Worm (Caenorhabditis elegans): ENCODE results near the gene Y37H2A.14.

Gene Y37H2A.14

DNA sequence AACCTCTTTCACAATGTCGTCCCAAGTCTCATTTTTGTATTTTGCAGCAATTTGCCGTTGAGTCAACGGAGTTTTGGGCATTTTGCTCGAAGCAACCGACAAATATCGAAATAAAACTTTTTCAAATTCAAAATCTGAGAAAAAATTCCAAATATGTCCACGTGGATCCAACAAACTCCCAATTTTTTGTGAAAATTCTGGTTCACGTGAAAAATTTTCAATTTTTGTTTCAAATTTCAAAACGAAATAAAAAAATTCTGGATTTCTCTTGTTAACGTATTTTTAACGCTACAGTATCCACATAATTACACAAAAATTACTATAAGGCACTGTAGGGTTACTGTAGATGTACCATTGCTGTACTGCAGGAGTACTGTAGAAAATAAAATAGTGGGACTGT is 17.7 kb downstream of the Y37H2A.14 start, which contains the start of gene C14A6.13:
Gene C14A6.13, minus strand, starts transcription at position 101 of the 400 bp plus-strand sequence.
- TF ChIP-seq nhr-67 (tag; optimal IDR thresholded peaks at IDR 0.05), result no peak
- TF ChIP-seq ceh-9 (tag; optimal IDR thresholded peaks at IDR 0.05), result no peak

DNA sequence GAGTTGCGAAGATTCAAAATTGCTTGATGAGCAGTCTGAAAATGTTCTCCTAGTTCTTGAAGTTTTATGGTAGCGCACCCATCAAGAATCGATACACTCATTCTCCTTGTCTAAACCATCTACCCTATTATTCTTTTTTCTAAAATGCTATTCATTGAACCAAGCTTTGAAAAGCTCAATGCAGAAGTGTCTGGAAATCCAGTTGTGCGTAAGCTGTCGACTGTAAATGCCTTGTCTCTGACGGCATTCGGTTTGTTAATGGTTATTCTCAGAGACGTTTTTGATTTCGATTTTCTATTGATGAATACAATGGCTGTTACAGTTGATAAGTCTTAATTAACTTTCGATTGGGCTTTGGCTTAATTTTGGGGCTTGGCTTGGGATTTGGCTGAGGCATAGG is 19.0 kb downstream of the Y37H2A.14 start, which contains the start of gene C14A6.12:
Gene C14A6.12, minus strand, starts transcription at position 101 of the 400 bp plus-strand sequence.
- no peak for TF ChIP-seq hmg-11 (tag; optimal IDR thresholded peaks at IDR 0.05)

DNA sequence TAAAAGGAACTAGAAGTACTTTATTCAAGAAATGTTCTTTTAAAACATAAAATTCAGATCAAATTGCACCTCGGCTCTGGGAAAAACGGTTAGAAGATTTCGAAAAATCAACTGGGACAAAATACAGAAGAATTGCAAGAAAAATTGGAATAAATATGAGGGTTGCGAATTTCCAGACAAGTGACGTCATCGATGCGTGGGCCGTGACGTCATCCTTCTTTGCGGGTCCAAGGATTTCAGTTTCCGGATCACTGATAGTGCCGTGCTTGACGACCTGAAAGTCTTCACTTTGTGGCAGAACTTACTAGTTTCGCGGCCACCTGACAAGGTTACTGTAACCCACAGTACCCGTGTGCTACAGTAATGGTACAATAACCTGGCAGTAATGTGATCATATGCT is 19.9 kb downstream of the Y37H2A.14 start:
- no peak for TF ChIP-seq nhr-76 (tag; optimal IDR thresholded peaks at IDR 0.05)
- no peak for TF ChIP-seq eor-1 (tag; optimal IDR thresholded peaks at IDR 0.05)
- no peak for TF ChIP-seq nhr-77 (tag; optimal IDR thresholded peaks at IDR 0.05)
- no peak for TF ChIP-seq snpc-4 (tag; optimal IDR thresholded peaks at IDR 0.05)
- no peak for TF ChIP-seq ama-1 (optimal IDR thresholded peaks at IDR 0.05)
- no peak for TF ChIP-seq ztf-11 (tag; optimal IDR thresholded peaks at IDR 0.05)
- no peak for TF ChIP-seq hmg-11 (tag; optimal IDR thresholded peaks at IDR 0.05)
- no peak for TF ChIP-seq daf-12 (tag; optimal IDR thresholded peaks at IDR 0.05)

DNA sequence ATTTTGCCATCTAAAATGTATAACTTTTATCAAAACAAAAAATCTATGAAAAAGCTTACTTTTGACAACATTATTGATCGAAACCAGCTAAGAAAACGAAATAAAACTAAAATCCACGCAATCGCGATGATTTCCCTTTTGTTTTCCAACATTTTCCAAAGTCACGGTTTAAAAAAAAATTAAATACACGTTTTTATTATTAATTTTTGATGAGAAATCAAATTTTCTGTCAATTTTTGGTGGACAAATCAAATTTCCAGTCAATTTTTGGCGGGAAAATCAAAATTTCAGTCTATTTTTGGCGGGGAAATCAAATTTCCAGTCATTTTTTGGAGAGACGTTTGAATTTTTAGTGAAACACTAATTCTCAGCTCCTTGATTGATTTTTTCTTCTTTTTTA is 21.2 kb downstream of the Y37H2A.14 start, which contains the start of gene C14A6.5:
Gene C14A6.5, minus strand, starts transcription at position 101 of the 400 bp plus-strand sequence.
- TF ChIP-seq pha-4 (tag; optimal IDR thresholded peaks at IDR 0.05), result no peak
- no peak for TF ChIP-seq nhr-76 (tag; optimal IDR thresholded peaks at IDR 0.05)
- TF ChIP-seq sea-2 (GFP tag; optimal IDR thresholded peaks at IDR 0.05), result no peak
- no peak for TF ChIP-seq nhr-237 (tag; optimal IDR thresholded peaks at IDR 0.05)
- TF ChIP-seq snpc-4 (tag; optimal IDR thresholded peaks at IDR 0.05), result no peak
- no peak for TF ChIP-seq unc-62 (GFP tag; optimal IDR thresholded peaks at IDR 0.05)

DNA sequence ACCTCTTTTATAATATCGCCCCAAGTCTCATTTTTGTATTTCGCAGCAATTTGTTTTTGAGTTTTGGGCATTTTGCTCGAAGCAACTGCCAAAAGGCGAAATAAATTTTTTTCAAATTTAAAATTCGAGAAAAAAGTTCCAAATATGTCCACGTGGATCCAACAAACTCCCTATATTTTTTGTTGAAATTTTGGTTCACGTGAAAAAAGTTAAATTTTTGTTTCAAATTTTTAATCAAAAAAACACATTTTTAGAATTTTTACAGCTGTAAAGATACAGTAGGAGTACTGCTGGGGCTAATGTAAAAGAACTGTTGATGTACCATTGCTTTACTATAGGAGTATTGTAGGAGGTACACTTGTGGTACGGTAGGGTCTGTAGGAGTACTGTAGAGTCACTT is 23.6 kb downstream of the Y37H2A.14 start, which contains the start of gene C14A6.6:
Gene C14A6.6, minus strand, starts transcription at position 101 of the 400 bp plus-strand sequence.
- no peak for TF ChIP-seq elt-3 (tag; optimal IDR thresholded peaks at IDR 0.05)

DNA sequence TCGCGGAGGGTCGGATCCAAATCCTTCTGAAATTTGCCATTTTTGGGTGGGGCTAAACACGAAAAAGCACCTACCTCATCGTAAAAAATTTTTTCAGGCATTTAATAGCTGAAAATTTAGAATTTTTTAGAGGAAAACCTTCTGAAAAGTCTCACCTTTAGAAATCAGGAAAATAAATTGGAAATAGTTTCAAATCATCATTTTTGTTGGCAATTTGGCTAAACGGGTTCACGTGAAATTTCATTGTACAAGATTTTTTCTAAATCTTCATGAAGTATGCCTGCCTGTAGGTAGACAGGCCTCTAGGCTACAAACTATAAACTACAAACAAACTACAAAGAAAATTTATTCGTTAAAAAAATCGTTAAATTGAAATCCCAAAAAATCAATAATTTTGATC is 24.7 kb downstream of the Y37H2A.14 start, which contains the start of gene C14A6.7:
Gene C14A6.7, minus strand, starts transcription at position 101 of the 400 bp plus-strand sequence.
- TF ChIP-seq nhr-23 (tag; optimal IDR thresholded peaks at IDR 0.05), result no peak
- no peak for TF ChIP-seq pha-4 (tag; optimal IDR thresholded peaks at IDR 0.05)
- TF ChIP-seq sea-2 (GFP tag; optimal IDR thresholded peaks at IDR 0.05), result no peak
- TF ChIP-seq lin-15B (tag; optimal IDR thresholded peaks at IDR 0.05), result no peak
- TF ChIP-seq nhr-77 (tag; optimal IDR thresholded peaks at IDR 0.05), result no peak
- no peak for TF ChIP-seq daf-12 (tag; optimal IDR thresholded peaks at IDR 0.05)
- TF ChIP-seq nhr-25 (tag; optimal IDR thresholded peaks at IDR 0.05), result no peak
- TF ChIP-seq nhr-67 (tag; optimal IDR thresholded peaks at IDR 0.05), result no peak
- TF ChIP-seq elt-2 (tag; optimal IDR thresholded peaks at IDR 0.05), result no peak
- no peak for TF ChIP-seq nfya-1 (tag; optimal IDR thresholded peaks at IDR 0.05; ENCODE audit: insufficient read depth)
- no peak for TF ChIP-seq ceh-9 (tag; optimal IDR thresholded peaks at IDR 0.05)
- no peak for TF ChIP-seq mdl-1 (tag; optimal IDR thresholded peaks at IDR 0.05)
- no peak for TF ChIP-seq R02D3.7 (tag; optimal IDR thresholded peaks at IDR 0.05)
- TF ChIP-seq nhr-28 (tag; optimal IDR thresholded peaks at IDR 0.05), result no peak
- no peak for TF ChIP-seq hmg-11 (tag; optimal IDR thresholded peaks at IDR 0.05)
- no peak for TF ChIP-seq jun-1 (tag; optimal IDR thresholded peaks at IDR 0.05)
- TF ChIP-seq unc-62 (GFP tag; optimal IDR thresholded peaks at IDR 0.05), result no peak
- no peak for TF ChIP-seq mml-1 (tag; optimal IDR thresholded peaks at IDR 0.05)
- no peak for TF ChIP-seq ztf-11 (tag; optimal IDR thresholded peaks at IDR 0.05)
- no peak for TF ChIP-seq skn-1 (tag; optimal IDR thresholded peaks at IDR 0.05)

DNA sequence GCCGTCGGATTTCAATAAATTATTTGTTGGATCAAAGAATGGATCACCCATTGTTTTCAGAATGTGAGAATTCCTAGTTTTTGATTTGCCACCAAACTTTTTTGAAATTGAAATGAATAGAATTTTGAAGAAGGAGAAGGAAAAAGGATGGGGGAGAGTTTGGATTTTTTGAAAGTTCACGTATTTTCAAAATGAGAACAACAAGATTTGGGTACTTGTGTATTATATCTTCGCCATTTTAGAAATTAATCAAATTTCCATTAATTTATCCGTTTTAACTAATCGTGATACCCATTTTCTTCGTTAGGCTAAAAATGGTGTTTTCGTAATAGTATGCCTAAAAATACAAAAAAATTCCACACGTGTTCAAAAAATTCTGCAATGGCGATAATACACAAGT is 28.0 kb downstream of the Y37H2A.14 start, which contains the start of gene C14A6.8:
Gene C14A6.8, minus strand, starts transcription at position 101 of the 400 bp plus-strand sequence.
- no peak for TF ChIP-seq lin-15B (tag; optimal IDR thresholded peaks at IDR 0.05)
- no peak for TF ChIP-seq fkh-2 (tag; optimal IDR thresholded peaks at IDR 0.05)
- no peak for TF ChIP-seq daf-12 (tag; optimal IDR thresholded peaks at IDR 0.05)
- TF ChIP-seq egl-5 (tag; optimal IDR thresholded peaks at IDR 0.05), result no peak
- TF ChIP-seq jun-1 (tag; optimal IDR thresholded peaks at IDR 0.05), result no peak
- TF ChIP-seq ceh-28 (tag; optimal IDR thresholded peaks at IDR 0.05), result no peak
- no peak for TF ChIP-seq pqm-1 (tag; optimal IDR thresholded peaks at IDR 0.05)
- TF ChIP-seq ceh-9 (tag; optimal IDR thresholded peaks at IDR 0.05), result no peak
- no peak for TF ChIP-seq nhr-25 (tag; optimal IDR thresholded peaks at IDR 0.05)
- no peak for TF ChIP-seq elt-2 (tag; optimal IDR thresholded peaks at IDR 0.05)
- no peak for TF ChIP-seq lin-39 (tag; optimal IDR thresholded peaks at IDR 0.05)
- TF ChIP-seq sea-2 (GFP tag; optimal IDR thresholded peaks at IDR 0.05), result no peak
- TF ChIP-seq tbx-2 (tag; optimal IDR thresholded peaks at IDR 0.05), result no peak
- TF ChIP-seq ceh-82 (tag; optimal IDR thresholded peaks at IDR 0.05), result no peak
- no peak for TF ChIP-seq ama-1 (optimal IDR thresholded peaks at IDR 0.05)
- TF ChIP-seq snpc-4 (tag; optimal IDR thresholded peaks at IDR 0.05), result no peak
- TF ChIP-seq hmg-11 (tag; optimal IDR thresholded peaks at IDR 0.05), result no peak
- TF ChIP-seq ceh-16 (tag; optimal IDR thresholded peaks at IDR 0.05), result no peak
- no peak for TF ChIP-seq unc-39 (tag; optimal IDR thresholded peaks at IDR 0.05)
